Worm (Caenorhabditis elegans) whole organism, L4 larva: ENCODE data around the gene gcp-2.1.

Experiments
- F10B5.3 ChIP-seq: sonication (generic microtip); optimal IDR thresholded peaks from 2 replicates; lab custom pipeline; 2016; ENCODE audit warnings: mild to moderate bottlenecking, missing genetic modification characterization, missing compliant biosample characterization
- F26F4.8 ChIP-seq: fragments of 200-800 bp; sonication (Bioruptor generic); conservative IDR thresholded peaks from 2 replicates; pipeline ENCODE4 v1.3.6; 2022; ENCODE audit warnings: missing genetic modification characterization, missing compliant biosample characterization
- R02D3.7 ChIP-seq: fragments of 150-350 bp; sonication (generic microtip); optimal IDR thresholded peaks from 3 replicates; lab custom pipeline; 2014; ENCODE audit warnings: missing biosample characterization, missing genetic modification characterization
- T20F7.1 ChIP-seq: fragments of 200-800 bp; sonication (Bioruptor generic); optimal IDR thresholded peaks from 2 replicates; lab custom pipeline; 2018; ENCODE audit warnings: mild to moderate bottlenecking, missing genetic modification characterization, missing compliant biosample characterization
- T26A8.4 ChIP-seq: fragments of 200-800 bp; sonication (Bioruptor generic); IDR thresholded peaks from 2 replicates; pipeline ENCODE4 v1.3.6; 2022; ENCODE audit warnings: missing genetic modification characterization, missing compliant biosample characterization
- Y48G9A.11 ChIP-seq: fragments of 200-800 bp; sonication (Bioruptor generic); IDR thresholded peaks from 2 replicates; pipeline ENCODE4 v1.3.6; 2022; ENCODE audit warnings: missing genetic modification reagents, missing genetic modification characterization, missing compliant biosample characterization
- Y5F2A.4 ChIP-seq: fragments of 200-800 bp; sonication (Bioruptor generic); optimal IDR thresholded peaks from 2 replicates; lab custom pipeline; 2018; ENCODE audit warnings: mild to moderate bottlenecking, missing genetic modification characterization, missing compliant biosample characterization
- ZK337.2 ChIP-seq: fragments of 200-800 bp; sonication (Bioruptor generic); IDR thresholded peaks from 2 replicates; pipeline ENCODE4 v1.3.6; 2022; ENCODE audit warnings: missing genetic modification reagents, missing genetic modification characterization, missing compliant biosample characterization
- aha-1 ChIP-seq: fragments of 150-350 bp; peaks from one replicate; lab custom pipeline; 2014; ENCODE audit warnings: missing biosample characterization, missing genetic modification characterization
- ama-1 ChIP-seq: fragments of 150-350 bp; optimal IDR thresholded peaks from 2 replicates; lab custom pipeline; 2014; ENCODE audit warnings: inconsistent platforms, mixed read lengths
- ceh-32 ChIP-seq: sonication (generic microtip); optimal IDR thresholded peaks from 2 replicates; lab custom pipeline; 2016; ENCODE audit warnings: mild to moderate bottlenecking, missing genetic modification characterization, missing compliant biosample characterization; ENCODE audit not compliant: poor library complexity
- daf-12 ChIP-seq: fragments of 150-350 bp; optimal IDR thresholded peaks from 2 replicates; lab custom pipeline; 2014; ENCODE audit warnings: missing biosample characterization, missing genetic modification reagents, missing genetic modification characterization
- daf-16 ChIP-seq, 3 experiments: sonication (generic microtip); optimal IDR thresholded peaks; 2 replicates each; lab custom pipeline; 2016 to 2017; ENCODE audit warnings: missing genetic modification characterization in 3 of 3, missing genetic modification reagents in 3 of 3, mild to moderate bottlenecking in 2 of 3, missing compliant biosample characterization in 2 of 3, missing biosample characterization in 1 of 3, moderate library complexity in 1 of 3
- duxl-1 ChIP-seq: sonication (generic microtip); optimal IDR thresholded peaks from 2 replicates; lab custom pipeline; 2016; ENCODE audit warnings: mild to moderate bottlenecking, missing genetic modification characterization, moderate library complexity, missing compliant biosample characterization; ENCODE audit not compliant: poor library complexity
- dve-1 ChIP-seq: sonication (generic microtip); optimal IDR thresholded peaks from 2 replicates; lab custom pipeline; 2017; ENCODE audit warnings: antibody characterized with exemption, mild to moderate bottlenecking, missing genetic modification characterization, missing compliant biosample characterization; ENCODE audit not compliant: insufficient read depth
- fkh-10 ChIP-seq: fragments of 150-350 bp; optimal IDR thresholded peaks from 2 replicates; lab custom pipeline; 2014; ENCODE audit warnings: missing biosample characterization, missing genetic modification reagents, missing genetic modification characterization
- hlh-11 ChIP-seq: fragments of 200-800 bp; sonication (Bioruptor generic); optimal IDR thresholded peaks from 2 replicates; lab custom pipeline; 2018; ENCODE audit warnings: mild to moderate bottlenecking, missing genetic modification characterization, missing compliant biosample characterization
- hlh-30 ChIP-seq: sonication (generic microtip); optimal IDR thresholded peaks from 2 replicates; lab custom pipeline; 2017; ENCODE audit warnings: antibody characterized with exemption, mild to moderate bottlenecking, missing genetic modification characterization, missing compliant biosample characterization; ENCODE audit not compliant: insufficient read depth
- hmg-1.1 ChIP-seq: fragments of 200-800 bp; sonication (Bioruptor generic); IDR thresholded peaks from 2 replicates; pipeline ENCODE4 v1.3.6; 2022; ENCODE audit warnings: missing genetic modification reagents, missing genetic modification characterization, missing compliant biosample characterization
- jun-1 ChIP-seq: fragments of 150-350 bp; optimal IDR thresholded peaks from 2 replicates; lab custom pipeline; 2014; ENCODE audit warnings: missing biosample characterization, missing genetic modification reagents, missing genetic modification characterization
- lin-29 ChIP-seq: fragments of 200-800 bp; sonication (Bioruptor generic); IDR thresholded peaks from 2 replicates; pipeline ENCODE4 v1.3.6; 2022; ENCODE audit warnings: missing genetic modification reagents, missing genetic modification characterization, missing compliant biosample characterization
- lir-3 ChIP-seq: sonication (generic microtip); optimal IDR thresholded peaks from 2 replicates; lab custom pipeline; 2016; ENCODE audit warnings: mild to moderate bottlenecking, missing genetic modification characterization, missing compliant biosample characterization
- madf-5 ChIP-seq, 2 experiments: fragments of 200-800 bp; sonication (Bioruptor generic); IDR thresholded peaks; 2 replicates each; pipeline ENCODE4 v1.3.6; 2022; ENCODE audit warnings: missing compliant biosample characterization in 2 of 2, missing genetic modification characterization in 2 of 2
- mdt-29 ChIP-seq: fragments of 200-800 bp; sonication (Bioruptor generic); IDR thresholded peaks from 2 replicates; pipeline ENCODE4 v1.3.6; 2022; ENCODE audit warnings: missing genetic modification reagents, missing genetic modification characterization, missing compliant biosample characterization
- mep-1 ChIP-seq: fragments of 150-350 bp; sonication (generic microtip); optimal IDR thresholded peaks from 3 replicates; lab custom pipeline; 2014; ENCODE audit warnings: missing biosample characterization, missing genetic modification characterization
- mes-2 ChIP-seq: sonication (generic microtip); optimal IDR thresholded peaks from 2 replicates; lab custom pipeline; 2016; ENCODE audit warnings: missing genotype, mild to moderate bottlenecking, missing genetic modification characterization, missing compliant biosample characterization; ENCODE audit not compliant: poor library complexity, severe bottlenecking
- nhr-111 ChIP-seq: fragments of 200-800 bp; sonication (Bioruptor generic); optimal IDR thresholded peaks from 2 replicates; lab custom pipeline; 2018; ENCODE audit warnings: mild to moderate bottlenecking, missing genetic modification characterization, missing compliant biosample characterization
- nhr-28 ChIP-seq: fragments of 150-350 bp; optimal IDR thresholded peaks from 2 replicates; lab custom pipeline; 2014; ENCODE audit warnings: missing biosample characterization, missing genetic modification characterization
- nhr-42 ChIP-seq: fragments of 200-800 bp; sonication (Bioruptor generic); IDR thresholded peaks from 2 replicates; pipeline ENCODE4 v1.3.6; 2022; ENCODE audit warnings: missing genetic modification characterization, missing compliant biosample characterization
- nhr-48 ChIP-seq: sonication (generic microtip); optimal IDR thresholded peaks from 2 replicates; lab custom pipeline; 2016; ENCODE audit warnings: mild to moderate bottlenecking, missing genetic modification characterization, missing compliant biosample characterization
- nhr-6 ChIP-seq: fragments of 150-350 bp; optimal IDR thresholded peaks from 2 replicates; lab custom pipeline; 2014; ENCODE audit warnings: missing biosample characterization, missing genetic modification characterization
- pha-4 ChIP-seq, 2 experiments: fragments of 150-350 bp in 1 of 2; fragments of 200-800 bp in 1 of 2; sonication (Bioruptor generic) in 1 of 2; IDR thresholded peaks in 1 of 2; optimal IDR thresholded peaks in 1 of 2; 2 replicates each; pipeline versions ENCODE4 v1.3.6 to Lab custom; 2014 to 2022; ENCODE audit warnings: missing genetic modification characterization in 2 of 2, missing genetic modification reagents in 2 of 2, missing biosample characterization in 1 of 2, missing compliant biosample characterization in 1 of 2
- php-3 ChIP-seq: fragments of 200-800 bp; sonication (Bioruptor generic); IDR thresholded peaks from 2 replicates; pipeline ENCODE4 v1.3.6; 2022; ENCODE audit warnings: missing genetic modification reagents, missing genetic modification characterization, missing compliant biosample characterization
- pqm-1 ChIP-seq: sonication (generic microtip); optimal IDR thresholded peaks from 2 replicates; lab custom pipeline; 2017; ENCODE audit warnings: missing biosample characterization, missing genetic modification characterization
- saeg-2 ChIP-seq: fragments of 200-800 bp; sonication (Bioruptor generic); IDR thresholded peaks from 2 replicates; pipeline ENCODE4 v1.3.6; 2022; ENCODE audit warnings: missing genetic modification reagents, missing genetic modification characterization, missing compliant biosample characterization
- sdz-12 ChIP-seq: fragments of 200-800 bp; sonication (Bioruptor generic); optimal IDR thresholded peaks from 2 replicates; lab custom pipeline; 2018; ENCODE audit warnings: mild to moderate bottlenecking, missing genetic modification characterization, missing compliant biosample characterization
- skn-1 ChIP-seq: fragments of 150-350 bp; optimal IDR thresholded peaks from 2 replicates; lab custom pipeline; 2014; ENCODE audit warnings: missing biosample characterization, missing genetic modification characterization
- snpc-1.2 ChIP-seq: fragments of 200-800 bp; sonication (Bioruptor generic); IDR thresholded peaks from 2 replicates; pipeline ENCODE4 v1.3.6; 2022; ENCODE audit warnings: missing genetic modification reagents, missing genetic modification characterization, missing compliant biosample characterization
- spr-1 ChIP-seq: sonication (generic microtip); optimal IDR thresholded peaks from 2 replicates; lab custom pipeline; 2016; ENCODE audit warnings: mild to moderate bottlenecking, missing genetic modification characterization, missing compliant biosample characterization
- tra-1 ChIP-seq: fragments of 200-800 bp; sonication (Bioruptor generic); IDR thresholded peaks from 2 replicates; pipeline ENCODE4 v1.3.6; 2022; ENCODE audit warnings: missing genetic modification reagents, missing genetic modification characterization, missing compliant biosample characterization
- unc-39 ChIP-seq: sonication (generic microtip); optimal IDR thresholded peaks from 2 replicates; lab custom pipeline; 2017; ENCODE audit warnings: missing biosample characterization, missing genetic modification characterization
- unc-62 ChIP-seq, 3 experiments: fragments of 150-350 bp in 1 of 3; sonication (generic microtip); optimal IDR thresholded peaks in 2 of 3; peaks in 1 of 3; 1 replicate in 1 of 3; 2 replicates in 2 of 3; lab custom pipeline; 2014 to 2017; ENCODE audit warnings: missing biosample characterization in 3 of 3, missing genetic modification characterization in 3 of 3, missing genetic modification reagents in 3 of 3, missing genotype in 1 of 3
- vab-7 ChIP-seq: fragments of 200-800 bp; sonication (Bioruptor generic); IDR thresholded peaks from 2 replicates; pipeline ENCODE4 v1.3.6; 2022; ENCODE audit warnings: missing genetic modification reagents, missing genetic modification characterization, missing compliant biosample characterization
- zfp-2 ChIP-seq: sonication (generic microtip); optimal IDR thresholded peaks from 2 replicates; lab custom pipeline; 2016; ENCODE audit warnings: mild to moderate bottlenecking, missing genetic modification characterization, missing compliant biosample characterization
- zfp-3 ChIP-seq: fragments of 200-800 bp; sonication (Bioruptor generic); conservative IDR thresholded peaks from 2 replicates; pipeline ENCODE4 v1.3.6; 2022; ENCODE audit warnings: missing genetic modification reagents, missing genetic modification characterization, missing compliant biosample characterization
- zip-2 ChIP-seq: fragments of 150-350 bp; optimal IDR thresholded peaks from 2 replicates; lab custom pipeline; 2014; ENCODE audit warnings: missing biosample characterization, missing genetic modification characterization
- ztf-11 ChIP-seq: fragments of 150-350 bp; optimal IDR thresholded peaks from 2 replicates; lab custom pipeline; 2014; ENCODE audit warnings: missing biosample characterization, missing genetic modification characterization

Gene gcp-2.1

DNA sequence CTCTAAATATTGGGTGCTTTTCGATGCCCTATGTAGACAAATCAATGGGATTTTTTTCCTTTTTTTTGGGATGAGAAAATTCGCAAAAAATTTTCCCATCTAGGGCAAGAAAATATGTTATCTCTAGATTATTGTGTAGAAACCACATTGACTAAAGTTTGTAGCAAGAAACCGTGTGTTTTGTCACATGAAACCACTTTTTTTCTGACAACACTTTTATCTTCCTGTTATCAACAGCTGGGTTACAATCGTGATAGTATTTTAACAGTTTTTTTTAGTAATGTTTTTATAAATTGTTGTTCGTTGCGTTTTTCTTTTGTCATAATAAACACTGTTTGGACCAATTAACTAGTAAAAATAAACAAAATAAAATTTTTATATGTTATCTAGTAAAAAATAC lies 10.6 kb downstream of the gcp-2.1 start:
- 0 out of 2 replicates have a peak, but pooled peaks have one; percentile 16 for TF ChIP-seq php-3 (GFP tag; lab: Robert Waterston, UW)
- no peak for TF ChIP-seq daf-16 (GFP tag; optimal IDR thresholded peaks at IDR 0.05; lab: Kevin White, UChicago)
- peak; percentile 95 for TF ChIP-seq daf-16 (tag; optimal IDR thresholded peaks at IDR 0.05; lab: Kevin White, UChicago)
- peak; percentile 62 for TF ChIP-seq nhr-28 (tag; lab: Kevin White, UChicago)
- peak; percentile 3 for TF ChIP-seq hlh-30 (tag; lab: Kevin White, UChicago)
- no peak for TF ChIP-seq vab-7

DNA sequence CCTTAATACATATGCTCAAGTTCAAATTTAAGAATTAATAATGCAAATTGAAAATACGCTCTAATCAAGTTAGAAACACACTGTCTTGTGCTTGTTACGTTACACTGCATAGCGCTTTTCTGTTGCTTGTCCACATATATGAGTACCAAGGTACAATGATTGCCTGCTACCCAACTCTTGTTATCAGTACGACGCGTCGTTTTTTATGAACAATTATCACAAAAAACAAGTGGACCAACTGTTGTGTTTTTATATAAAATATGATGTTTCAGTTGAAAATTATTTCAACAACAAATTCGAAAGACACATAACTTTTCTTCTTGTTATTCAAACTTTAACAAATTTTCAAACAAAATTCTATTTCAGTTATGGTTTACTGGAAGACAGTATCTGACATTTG lies 11.3 kb downstream of the gcp-2.1 start, which contains the start of gene M02E1.4:
Gene M02E1.4 (plus strand): TSS at position 367 of the 400 bp plus-strand sequence.
- TF ChIP-seq madf-5 (GFP tag; IDR thresholded peaks at IDR 0.05; lab: Robert Waterston, UW) (no peak), daf-12 (tag; lab: Kevin White, UChicago) (no peak), unc-39 (tag; lab: Kevin White, UChicago) (no peak), nhr-111 (GFP tag; lab: Kevin White, UChicago) (no peak), jun-1 (tag; lab: Kevin White, UChicago) (no peak), hlh-11 (peak; percentile 4), zfp-3 (no peak), R02D3.7 (tag; lab: Kevin White, UChicago) (no peak), ceh-32 (tag; lab: Kevin White, UChicago) (no peak), snpc-1.2 (GFP tag; lab: Robert Waterston, UW) (no peak), hmg-1.1 (GFP tag; lab: Robert Waterston, UW) (peak; percentile 26; the same call in 1 of the 2 replicates), skn-1 (tag; lab: Kevin White, UChicago) (no peak), zfp-2 (no peak), lin-29 (GFP tag; lab: Robert Waterston, UW) (no peak), php-3 (GFP tag; lab: Robert Waterston, UW) (no peak), sdz-12 (GFP tag; lab: Kevin White, UChicago) (no peak), ztf-11 (tag; lab: Kevin White, UChicago) (no peak), ZK337.2 (GFP tag; lab: Robert Waterston, UW) (no peak), Y5F2A.4 (GFP tag; lab: Kevin White, UChicago) (no peak), tra-1 (no peak), duxl-1 (tag; lab: Kevin White, UChicago) (no peak), mes-2 (tag; lab: Kevin White, UChicago) (no peak), mep-1 (tag; lab: Kevin White, UChicago) (no peak), fkh-10 (GFP tag; lab: Kevin White, UChicago) (no peak), nhr-6 (tag; lab: Kevin White, UChicago) (no peak), T20F7.1 (GFP tag; lab: Kevin White, UChicago) (no peak), daf-16 (GFP tag; optimal IDR thresholded peaks at IDR 0.05; lab: Kevin White, UChicago) (no peak), daf-16 (tag; optimal IDR thresholded peaks at IDR 0.05; lab: Kevin White, UChicago) (peak; percentile 95), dve-1 (tag; lab: Kevin White, UChicago) (peak; percentile 15), pqm-1 (tag; lab: Kevin White, UChicago) (peak; percentile 56), F10B5.3 (tag; lab: Kevin White, UChicago) (no peak), hlh-30 (tag; lab: Kevin White, UChicago) (no peak), F26F4.8 (no peak), zip-2 (no peak), nhr-42 (GFP tag; lab: Robert Waterston, UW) (no peak), ama-1 (no peak), nhr-48 (tag; lab: Kevin White, UChicago) (no peak), unc-62 (GFP tag; optimal IDR thresholded peaks at IDR 0.05 in 1 of 2; lab: Kevin White, UChicago) (peak in 1 of 2 experiments; percentile 66), unc-62 (tag; optimal IDR thresholded peaks at IDR 0.05; lab: Kevin White, UChicago) (no peak), nhr-28 (tag; lab: Kevin White, UChicago) (peak; percentile 46), lir-3 (tag; lab: Kevin White, UChicago) (no peak), mdt-29 (GFP tag; lab: Robert Waterston, UW) (no peak), spr-1 (tag; lab: Kevin White, UChicago) (no peak), pha-4 (GFP tag; IDR thresholded peaks at IDR 0.05; lab: Robert Waterston, UW) (no peak), pha-4 (tag; optimal IDR thresholded peaks at IDR 0.05; lab: Kevin White, UChicago) (no peak), aha-1 (tag; lab: Kevin White, UChicago) (peak; percentile 74), Y48G9A.11 (no peak), saeg-2 (no peak), T26A8.4 (GFP tag; lab: Robert Waterston, UW) (no peak)
